Worm (Caenorhabditis elegans) whole organism, L3 larva: ENCODE results near the gene F40F4.7.

Source experiments
- ZK546.5 ChIP-seq: sonication (generic microtip); optimal IDR thresholded peaks from 2 replicates; lab custom pipeline; 2017; ENCODE audit warnings: missing biosample characterization, missing genetic modification characterization
- aly-2 ChIP-seq: fragments of 150-350 bp; optimal IDR thresholded peaks from 2 replicates; lab custom pipeline; 2014; ENCODE audit warnings: missing biosample characterization, missing genetic modification characterization
- lin-39 ChIP-seq: fragments of 150-350 bp; optimal IDR thresholded peaks from 2 replicates; lab custom pipeline; 2018; ENCODE audit warnings: missing biosample characterization, missing genetic modification reagents, missing genetic modification characterization
- ztf-11 ChIP-seq: fragments of 150-350 bp; optimal IDR thresholded peaks from 2 replicates; lab custom pipeline; 2014; ENCODE audit warnings: missing biosample characterization, missing genetic modification characterization
- ztf-4 ChIP-seq: fragments of 150-350 bp; optimal IDR thresholded peaks from 2 replicates; lab custom pipeline; 2014; ENCODE audit warnings: missing biosample characterization, missing genetic modification characterization

DNA sequence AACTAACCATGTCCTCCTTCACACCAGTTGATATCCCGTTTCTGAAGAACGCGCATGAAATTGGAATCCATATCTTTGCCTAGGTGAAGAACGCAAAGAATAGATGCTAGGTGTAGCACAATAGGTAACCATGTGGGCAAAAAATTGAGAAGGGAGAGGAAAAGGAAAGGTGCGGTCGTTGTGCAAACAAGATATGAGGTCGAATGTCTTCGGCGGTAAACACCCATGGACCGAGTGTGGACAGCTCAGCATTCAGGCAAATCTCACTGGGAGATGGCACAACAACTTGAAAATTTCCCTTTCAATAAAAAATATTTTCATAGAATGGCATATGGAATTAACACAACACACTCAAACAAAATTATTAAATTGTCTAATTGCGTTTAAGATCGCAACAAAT lies 36.2 kb downstream of the F40F4.7 start, which contains the start of gene F28B4.4:
- TF ChIP-seq ztf-11 (tag; lab: Kevin White, UChicago) (no peak), ztf-4 (tag; lab: Kevin White, UChicago) (no peak), aly-2 (tag; lab: Kevin White, UChicago) (no peak), ZK546.5 (tag; lab: Kevin White, UChicago) (no peak), lin-39 (no peak)
